Fruit fly (Drosophila melanogaster) whole organism, embryonic: ENCODE results near the gene mmd.

Source experiments
- Abd-B ChIP-seq: fragments of 200-800 bp; sonication (Bioruptor generic); optimal IDR thresholded peaks from 2 replicates; lab custom pipeline; 2018; ENCODE audit warnings: missing biosample characterization, mild to moderate bottlenecking, missing genetic modification characterization, moderate library complexity
- CG6791 ChIP-seq: fragments of 200-800 bp; sonication (Bioruptor generic); IDR thresholded peaks from 3 replicates; pipeline ENCODE4 v1.3.6; 2022; ENCODE audit warnings: missing biosample characterization, missing genetic modification characterization; ENCODE audit not compliant: partially characterized antibody
- CG7786 ChIP-seq: fragments of 200-800 bp; sonication (Bioruptor generic); optimal IDR thresholded peaks from 2 replicates; lab custom pipeline; 2016; ENCODE audit warnings: missing biosample characterization, missing genetic modification characterization
- GATAe ChIP-seq: fragments of 200-800 bp; sonication (Bioruptor generic); conservative IDR thresholded peaks from 2 replicates; pipeline ENCODE4 v1.3.6; 2022; ENCODE audit warnings: missing biosample characterization, missing genetic modification characterization
- Lpt ChIP-seq: fragments of >200 bp; optimal IDR thresholded peaks from 2 replicates; lab custom pipeline; 2018; ENCODE audit warnings: missing biosample characterization, missing genetic modification characterization
- Nf-YB ChIP-seq: fragments of 200-800 bp; sonication (Bioruptor generic); optimal IDR thresholded peaks from 3 replicates; lab custom pipeline; 2019; ENCODE audit warnings: missing biosample characterization, mild to moderate bottlenecking, missing genetic modification characterization, moderate library complexity
- ac ChIP-seq: fragments of 200-800 bp; sonication (Bioruptor generic); optimal IDR thresholded peaks from 3 replicates; lab custom pipeline; 2017; ENCODE audit warnings: missing biosample characterization, mild to moderate bottlenecking, missing genetic modification characterization
- bab2 ChIP-seq: fragments of 200-800 bp; sonication (Bioruptor generic); optimal IDR thresholded peaks from 2 replicates; lab custom pipeline; 2016; ENCODE audit warnings: missing biosample characterization, missing genetic modification characterization
- trem ChIP-seq: fragments of 200-800 bp; optimal IDR thresholded peaks from 3 replicates; lab custom pipeline; 2019; ENCODE audit warnings: missing biosample characterization, mild to moderate bottlenecking, missing genetic modification characterization, moderate library complexity

DNA sequence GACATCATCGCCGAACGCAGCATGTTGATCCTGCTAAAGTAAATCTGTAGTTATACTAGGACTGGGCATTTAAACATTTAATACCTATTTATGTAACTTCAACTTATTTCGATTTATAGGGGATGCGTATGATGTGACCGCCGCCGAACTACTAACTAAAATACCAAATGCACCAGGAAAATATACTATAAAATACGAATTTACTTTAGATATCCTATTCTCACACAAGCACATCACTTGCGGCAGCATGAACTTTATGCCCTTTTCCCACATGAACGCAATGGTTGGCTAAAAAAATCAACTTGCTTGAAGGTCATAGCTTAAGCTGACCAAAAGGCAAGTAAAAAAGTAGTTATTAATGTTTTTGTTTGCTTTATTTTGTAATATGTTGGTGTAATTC is 13.7 kb upstream of the mmd start, which contains the start of gene ND-20:
- no peak for TF ChIP-seq Nf-YB (GFP tag; lab: Kevin White, UChicago)
- no peak for TF ChIP-seq CG6791
- TF ChIP-seq GATAe (GFP tag; lab: Robert Waterston, UW) = no peak
- TF ChIP-seq Abd-B (GFP tag; lab: Kevin White, UChicago) = no peak
- TF ChIP-seq bab2 (GFP tag; lab: Kevin White, UChicago) = no peak
- TF ChIP-seq trem (tag; lab: Kevin White, UChicago) = peak; percentile 31
- no peak for TF ChIP-seq Lpt
- TF ChIP-seq ac = no peak
- no peak for TF ChIP-seq CG7786 (GFP tag; lab: Kevin White, UChicago)
